Fruit fly (Drosophila melanogaster): ENCODE data around the gene Srr.

- no peak for TF ChIP-seq CG6276 (GFP tag; optimal IDR thresholded peaks at IDR 0.05)
- TF ChIP-seq Sox15 (GFP tag; optimal IDR thresholded peaks at IDR 0.05): no peak
- no peak for TF ChIP-seq CG11902 (GFP tag; optimal IDR thresholded peaks at IDR 0.05)
- no peak for TF ChIP-seq CG3032 (tag; optimal IDR thresholded peaks at IDR 0.05)
These were observed at the start of gene Srr for dm6 chr3R:9365121-9365520.

Measured in whole organism, prepupa.